Worm (Caenorhabditis elegans): Measurements from ENCODE around the gene nhr-95.

ce11 chrV:19090885-19091284 lies 8.4 kb upstream of the nhr-95 start:
- TF ChIP-seq pha-4 (tag; optimal IDR thresholded peaks at IDR 0.05), result no peak
- TF ChIP-seq fkh-10 (GFP tag; optimal IDR thresholded peaks at IDR 0.05), result no peak
- no peak for TF ChIP-seq syd-9 (tag; optimal IDR thresholded peaks at IDR 0.05)
- TF ChIP-seq ceh-19 (GFP tag; optimal IDR thresholded peaks at IDR 0.05), result no peak
- TF ChIP-seq ama-1 (optimal IDR thresholded peaks at IDR 0.05), result no peak
- TF ChIP-seq mec-3 (tag; optimal IDR thresholded peaks at IDR 0.05; ENCODE audit: borderline replicate concordance), result no peak
- no peak for TF ChIP-seq T23F11.4 (GFP tag; optimal IDR thresholded peaks at IDR 0.05)
- TF ChIP-seq dve-1 (tag; optimal IDR thresholded peaks at IDR 0.05), result no peak
- no peak for TF ChIP-seq ceh-24 (tag; optimal IDR thresholded peaks at IDR 0.05)
- TF ChIP-seq hlh-6 (tag; optimal IDR thresholded peaks at IDR 0.05), result no peak
- TF ChIP-seq pqm-1 (tag; optimal IDR thresholded peaks at IDR 0.05), result no peak

Measured in whole organism, late embryonic.